Worm (Caenorhabditis elegans) whole organism, L4/young adult: ENCODE results near the gene agt-2.

ENCODE experiments used
- W03F9.2 ChIP-seq: fragments of 150-350 bp; optimal IDR thresholded peaks from 2 replicates; lab custom pipeline; 2014; ENCODE audit warnings: missing biosample characterization, missing genetic modification characterization
- dao-5 ChIP-seq: sonication (generic microtip); optimal IDR thresholded peaks from 2 replicates; lab custom pipeline; 2016; ENCODE audit warnings: missing genotype, missing genetic modification characterization, moderate library complexity, missing compliant biosample characterization
- him-1 ChIP-seq: sonication (generic microtip); optimal IDR thresholded peaks from 2 replicates; lab custom pipeline; 2016; ENCODE audit warnings: missing genotype, missing genetic modification reagents, missing genetic modification characterization, missing compliant biosample characterization

- TF ChIP-seq him-1: no peak
- TF ChIP-seq W03F9.2: no peak
- TF ChIP-seq dao-5 (tag; lab: Kevin White, UChicago): no peak
These were observed 31.2 kb downstream of the agt-2 start for ce11 chrII:5342412-5342811.
